Worm (Caenorhabditis elegans) whole organism, young adult: ENCODE results near the gene nth-1.
A peak's percentile ranks its signal among the peaks of the same experiment; 100 is the strongest.

ENCODE experiments used
- B0261.1 ChIP-seq: sonication (generic microtip); optimal IDR thresholded peaks from 2 replicates; lab custom pipeline; 2016; ENCODE audit warnings: mild to moderate bottlenecking, missing genetic modification characterization, moderate library complexity, missing compliant biosample characterization
- B0336.3 ChIP-seq: fragments of 200-800 bp; sonication (Bioruptor generic); IDR thresholded peaks from 2 replicates; pipeline ENCODE4 v1.3.6; 2022; ENCODE audit warnings: missing genetic modification characterization, missing compliant biosample characterization
- C06A6.2 ChIP-seq: fragments of 200-800 bp; sonication (Bioruptor generic); conservative IDR thresholded peaks from 2 replicates; pipeline ENCODE4 v1.3.6; 2022; ENCODE audit warnings: missing genetic modification characterization, missing compliant biosample characterization
- D2030.7 ChIP-seq: fragments of 200-800 bp; sonication (Bioruptor generic); IDR thresholded peaks from 2 replicates; pipeline ENCODE4 v1.3.6; 2022; ENCODE audit warnings: missing genetic modification reagents, missing genetic modification characterization, missing compliant biosample characterization
- F10E7.11 ChIP-seq: sonication (generic microtip); optimal IDR thresholded peaks from 2 replicates; lab custom pipeline; 2017; ENCODE audit warnings: mild to moderate bottlenecking, missing genetic modification characterization, moderate library complexity, missing compliant biosample characterization
- F23B12.7 ChIP-seq: sonication (generic microtip); optimal IDR thresholded peaks from 2 replicates; lab custom pipeline; 2017; ENCODE audit warnings: missing genetic modification characterization, mild to moderate bottlenecking, missing compliant biosample characterization, antibody characterized with exemption, moderate library complexity; ENCODE audit not compliant: insufficient read depth
- F33H1.4 ChIP-seq: fragments of 200-800 bp; sonication (Bioruptor generic); IDR thresholded peaks from 2 replicates; pipeline ENCODE4 v1.3.6; 2022; ENCODE audit warnings: missing genetic modification reagents, missing genetic modification characterization, missing compliant biosample characterization
- F49E8.2 ChIP-seq: sonication (generic microtip); optimal IDR thresholded peaks from 3 replicates; lab custom pipeline; 2017; ENCODE audit warnings: missing genetic modification characterization, mild to moderate bottlenecking, missing compliant biosample characterization, antibody characterized with exemption, moderate library complexity; ENCODE audit not compliant: insufficient read depth
- F57A8.1 ChIP-seq: fragments of 200-800 bp; sonication (Bioruptor generic); optimal IDR thresholded peaks from 2 replicates; lab custom pipeline; 2018; ENCODE audit warnings: mild to moderate bottlenecking, missing genetic modification characterization, moderate library complexity, missing compliant biosample characterization
- F57C9.4 ChIP-seq: sonication (generic microtip); optimal IDR thresholded peaks from 2 replicates; lab custom pipeline; 2017; ENCODE audit warnings: mild to moderate bottlenecking, missing genetic modification characterization, missing compliant biosample characterization
- K12H6.12 ChIP-seq: fragments of 200-800 bp; sonication (Bioruptor generic); optimal IDR thresholded peaks from 2 replicates; lab custom pipeline; 2018; ENCODE audit warnings: mild to moderate bottlenecking, missing genetic modification characterization, missing compliant biosample characterization
- T26A5.8 ChIP-seq: sonication (generic microtip); optimal IDR thresholded peaks from 2 replicates; lab custom pipeline; 2016; ENCODE audit warnings: missing genetic modification characterization, missing compliant biosample characterization
- Y53F4B.3 ChIP-seq: fragments of 200-800 bp; sonication (Bioruptor generic); IDR thresholded peaks from 2 replicates; pipeline ENCODE4 v1.3.6; 2022; ENCODE audit warnings: missing genetic modification reagents, missing genetic modification characterization, missing compliant biosample characterization
- aptf-3 ChIP-seq: fragments of 200-800 bp; sonication (Bioruptor generic); IDR thresholded peaks from 2 replicates; pipeline ENCODE4 v1.3.6; 2022; ENCODE audit warnings: missing genetic modification characterization, missing compliant biosample characterization
- attf-5 ChIP-seq: fragments of 200-800 bp; sonication (Bioruptor generic); optimal IDR thresholded peaks from 2 replicates; lab custom pipeline; 2018; ENCODE audit warnings: mild to moderate bottlenecking, missing genetic modification characterization, missing compliant biosample characterization
- ceh-40 ChIP-seq: fragments of 200-800 bp; sonication (Bioruptor generic); IDR thresholded peaks from 2 replicates; pipeline ENCODE4 v1.3.6; 2022; ENCODE audit warnings: missing genetic modification characterization, missing compliant biosample characterization
- chd-7 ChIP-seq: sonication (generic microtip); optimal IDR thresholded peaks from 2 replicates; lab custom pipeline; 2016; ENCODE audit warnings: mild to moderate bottlenecking, missing genetic modification characterization, moderate library complexity, missing compliant biosample characterization
- die-1 ChIP-seq: sonication (generic microtip); optimal IDR thresholded peaks from 2 replicates; lab custom pipeline; 2016; ENCODE audit warnings: missing genotype, mild to moderate bottlenecking, missing genetic modification characterization, missing compliant biosample characterization
- egl-18 ChIP-seq: fragments of 200-800 bp; sonication (Bioruptor generic); IDR thresholded peaks from 2 replicates; pipeline ENCODE4 v1.3.6; 2022; ENCODE audit warnings: missing genetic modification reagents, missing genetic modification characterization, missing compliant biosample characterization
- ekl-4 ChIP-seq: fragments of 200-800 bp; sonication (Bioruptor generic); IDR thresholded peaks from 2 replicates; pipeline ENCODE4 v1.3.6; 2022; ENCODE audit warnings: missing genetic modification reagents, missing genetic modification characterization, missing compliant biosample characterization
- gei-17 ChIP-seq: fragments of 200-800 bp; sonication (Bioruptor generic); optimal IDR thresholded peaks from 2 replicates; lab custom pipeline; 2018; ENCODE audit warnings: mild to moderate bottlenecking, missing genetic modification characterization, missing compliant biosample characterization
- hlh-26 ChIP-seq: fragments of 200-800 bp; sonication (Bioruptor generic); conservative IDR thresholded peaks from 2 replicates; pipeline ENCODE4 v1.3.6; 2022; ENCODE audit warnings: missing genetic modification reagents, missing genetic modification characterization, missing compliant biosample characterization
- hmg-1.2 ChIP-seq: fragments of 200-800 bp; sonication (Bioruptor generic); IDR thresholded peaks from 2 replicates; pipeline ENCODE4 v1.3.6; 2022; ENCODE audit warnings: missing genetic modification reagents, missing genetic modification characterization, missing compliant biosample characterization
- hmg-20 ChIP-seq: fragments of 200-800 bp; sonication (Bioruptor generic); IDR thresholded peaks from 2 replicates; pipeline ENCODE4 v1.3.6; 2022; ENCODE audit warnings: missing genetic modification reagents, missing genetic modification characterization, missing compliant biosample characterization
- hsf-1 ChIP-seq: fragments of 200-800 bp; sonication (Bioruptor generic); IDR thresholded peaks from 2 replicates; pipeline ENCODE4 v1.3.6; 2022; ENCODE audit warnings: missing genetic modification reagents, missing genetic modification characterization, missing compliant biosample characterization
- let-607 ChIP-seq, 2 experiments: fragments of 200-800 bp in 1 of 2; sonication (Bioruptor generic) in 1 of 2; sonication (generic microtip) in 1 of 2; optimal IDR thresholded peaks; 2 replicates each; lab custom pipeline; 2016 to 2018; ENCODE audit warnings: mild to moderate bottlenecking in 2 of 2, missing compliant biosample characterization in 2 of 2, missing genetic modification characterization in 2 of 2, moderate library complexity in 2 of 2, missing genotype in 1 of 2
- lin-26 ChIP-seq: fragments of 200-800 bp; sonication (Bioruptor generic); IDR thresholded peaks from 2 replicates; pipeline ENCODE4 v1.3.6; 2022; ENCODE audit warnings: missing genetic modification reagents, missing genetic modification characterization, missing compliant biosample characterization
- madf-6 ChIP-seq: fragments of 200-800 bp; sonication (Bioruptor generic); IDR thresholded peaks from 2 replicates; pipeline ENCODE4 v1.3.6; 2022; ENCODE audit warnings: missing genetic modification reagents, missing genetic modification characterization, missing compliant biosample characterization
- madf-8 ChIP-seq: fragments of 200-800 bp; sonication (Bioruptor generic); conservative IDR thresholded peaks from 2 replicates; pipeline ENCODE4 v1.3.6; 2022; ENCODE audit warnings: missing genetic modification reagents, missing genetic modification characterization, missing compliant biosample characterization
- mel-28 ChIP-seq: sonication (generic microtip); optimal IDR thresholded peaks from 2 replicates; lab custom pipeline; 2016; ENCODE audit warnings: borderline replicate concordance, mild to moderate bottlenecking, missing genetic modification characterization, missing compliant biosample characterization
- mes-4 ChIP-seq: sonication (generic microtip); optimal IDR thresholded peaks from 2 replicates; lab custom pipeline; 2016; ENCODE audit warnings: missing genotype, missing genetic modification characterization, missing compliant biosample characterization
- nfya-2 ChIP-seq: fragments of 200-800 bp; sonication (Bioruptor generic); IDR thresholded peaks from 2 replicates; pipeline ENCODE4 v1.3.6; 2022; ENCODE audit warnings: missing genetic modification reagents, missing genetic modification characterization, missing compliant biosample characterization
- nfyb-1 ChIP-seq: fragments of 200-800 bp; sonication (Bioruptor generic); IDR thresholded peaks from 2 replicates; pipeline ENCODE4 v1.3.6; 2022; ENCODE audit warnings: missing genetic modification reagents, missing genetic modification characterization, missing compliant biosample characterization
- nhr-120 ChIP-seq: fragments of 200-800 bp; sonication (Bioruptor generic); IDR thresholded peaks from 2 replicates; pipeline ENCODE4 v1.3.6; 2022; ENCODE audit warnings: missing genetic modification characterization, missing compliant biosample characterization
- nhr-27 ChIP-seq: fragments of 200-800 bp; sonication (Bioruptor generic); optimal IDR thresholded peaks from 2 replicates; lab custom pipeline; 2018; ENCODE audit warnings: mild to moderate bottlenecking, missing genetic modification characterization, moderate library complexity, missing compliant biosample characterization
- nhr-80 ChIP-seq: sonication (generic microtip); optimal IDR thresholded peaks from 2 replicates; lab custom pipeline; 2016; ENCODE audit warnings: missing genetic modification characterization, missing compliant biosample characterization
- rec-8 ChIP-seq, 2 experiments: sonication (generic microtip); optimal IDR thresholded peaks; 2 replicates each; lab custom pipeline; 2016; ENCODE audit warnings: mild to moderate bottlenecking in 2 of 2, missing genetic modification characterization in 2 of 2, missing genetic modification reagents in 2 of 2, missing genotype in 2 of 2, missing biosample characterization in 1 of 2, missing compliant biosample characterization in 1 of 2, moderate library complexity in 1 of 2
- tbp1 ChIP-seq: fragments of 200-800 bp; sonication (Bioruptor generic); optimal IDR thresholded peaks from 2 replicates; lab custom pipeline; 2018; ENCODE audit warnings: mild to moderate bottlenecking, missing genetic modification characterization, missing compliant biosample characterization
- tlf-1 ChIP-seq: fragments of 200-800 bp; sonication (Bioruptor generic); optimal IDR thresholded peaks from 2 replicates; lab custom pipeline; 2018; ENCODE audit warnings: mild to moderate bottlenecking, missing genetic modification characterization, missing compliant biosample characterization
- unc-62 ChIP-seq: fragments of 150-350 bp; optimal IDR thresholded peaks from 2 replicates; lab custom pipeline; 2014; ENCODE audit warnings: missing biosample characterization, missing genetic modification reagents, missing genetic modification characterization

Gene nth-1

ce11 chrIII:4275704-4276103 is 18.3 kb downstream of the nth-1 start:
- TF ChIP-seq nfyb-1 (GFP tag; lab: Robert Waterston, UW) (peak; percentile 67), F57C9.4 (tag; lab: Kevin White, UChicago) (no peak), attf-5 (GFP tag; lab: Kevin White, UChicago) (no peak)

ce11 chrIII:4274524-4274923 is 19.5 kb downstream of the nth-1 start:
- TF ChIP-seq egl-18: no peak
- no peak for TF ChIP-seq unc-62 (GFP tag; lab: Kevin White, UChicago)
- TF ChIP-seq nhr-120 (GFP tag; lab: Robert Waterston, UW): no peak
- no peak for TF ChIP-seq lin-26 (GFP tag; lab: Robert Waterston, UW)
- peak; percentile 18; the same call in 1 of the 2 replicates for TF ChIP-seq hmg-1.2 (GFP tag; lab: Robert Waterston, UW)
- no peak for TF ChIP-seq hsf-1 (GFP tag; lab: Robert Waterston, UW)
- 0 out of 2 replicates have a peak, but pooled peaks have one; percentile 9 for TF ChIP-seq D2030.7 (GFP tag; lab: Robert Waterston, UW)
- no peak for TF ChIP-seq nfyb-1 (GFP tag; lab: Robert Waterston, UW)

- peak; percentile 13 for TF ChIP-seq unc-62 (GFP tag; lab: Kevin White, UChicago)
- TF ChIP-seq let-607 (tag; optimal IDR thresholded peaks at IDR 0.05; lab: Kevin White, UChicago): no peak
- no peak for TF ChIP-seq Y53F4B.3 (GFP tag; lab: Robert Waterston, UW)
- TF ChIP-seq, all 124 proteins: peak for 1
Measured at ce11 chrIII:4272864-4273263, 21.2 kb downstream of the nth-1 start.

- no peak for TF ChIP-seq T26A5.8 (tag; lab: Kevin White, UChicago)
- TF ChIP-seq F33H1.4 (GFP tag; lab: Robert Waterston, UW): no peak
- no peak for TF ChIP-seq B0261.1
- TF ChIP-seq nhr-80 (tag; lab: Kevin White, UChicago): no peak
- no peak for TF ChIP-seq ceh-40 (GFP tag; lab: Robert Waterston, UW)
- no peak for TF ChIP-seq C06A6.2 (GFP tag; lab: Robert Waterston, UW)
- no peak for TF ChIP-seq F10E7.11 (tag; lab: Kevin White, UChicago)
- no peak for TF ChIP-seq K12H6.12 (tag; lab: Kevin White, UChicago)
- no peak for TF ChIP-seq F23B12.7
- no peak for TF ChIP-seq mel-28 (tag; lab: Kevin White, UChicago)
- no peak for TF ChIP-seq tlf-1 (GFP tag; lab: Kevin White, UChicago)
- TF ChIP-seq, all 124 proteins: peak for 0
Measured at ce11 chrIII:4271059-4271458, 23.0 kb downstream of the nth-1 start.

ce11 chrIII:4269220-4269935 is 24.7 kb downstream of the nth-1 start, which contains the start of the genes sftb-1 and R10E4.1:
TSS of gene sftb-1 (minus strand) at chrIII:4269270.
TSS of gene R10E4.1 (plus strand) at chrIII:4269743.
- TF ChIP-seq lin-26 (GFP tag; lab: Robert Waterston, UW) (no peak), madf-6 (peak; percentile 63), ceh-40 (GFP tag; lab: Robert Waterston, UW) (no peak), aptf-3 (no peak), tbp1 (GFP tag; lab: Kevin White, UChicago) (peak; percentile 39), madf-8 (GFP tag; lab: Robert Waterston, UW) (no peak; the same call in 1 of the 2 replicates), hlh-26 (GFP tag; lab: Robert Waterston, UW) (no peak), nfya-2 (GFP tag; lab: Robert Waterston, UW) (no peak), F57A8.1 (GFP tag; lab: Kevin White, UChicago) (no peak), gei-17 (GFP tag; lab: Kevin White, UChicago) (no peak), nhr-27 (no peak), Y53F4B.3 (GFP tag; lab: Robert Waterston, UW) (no peak), F49E8.2 (tag; lab: Kevin White, UChicago) (no peak), hmg-20 (no peak), ekl-4 (GFP tag; lab: Robert Waterston, UW) (no peak), K12H6.12 (tag; lab: Kevin White, UChicago) (no peak), die-1 (tag; lab: Kevin White, UChicago) (no peak), chd-7 (tag; lab: Kevin White, UChicago) (no peak), B0336.3 (GFP tag; lab: Robert Waterston, UW) (peak; percentile 41; the same call in 1 of the 2 replicates), mes-4 (no peak), rec-8 (tag; optimal IDR thresholded peaks at IDR 0.05; lab: Kevin White, UChicago) (no peak)
